Fruit fly (Drosophila melanogaster): Measurements from ENCODE around the gene CG32473.

Gene CG32473

dm6 chr3R:13298114-13298818 is 4.2 kb upstream of the CG32473 start, which contains the start of gene CG8774:
Gene CG8774, plus strand, starts transcription at chr3R:13298768.
- TF ChIP-seq kay (GFP tag; ENCODE audit: borderline replicate concordance) (peak; percentile 21), Clk (GFP tag; optimal IDR thresholded peaks at IDR 0.05) (no peak)

dm6 chr3R:13303126-13303525 is 678 bp downstream of the CG32473 start, which contains the start of gene CG43208:
Gene CG43208, plus strand, starts transcription at chr3R:13303426.
- TF ChIP-seq Mnt (GFP tag; optimal IDR thresholded peaks at IDR 0.05): no peak
- TF ChIP-seq cic (GFP tag; optimal IDR thresholded peaks at IDR 0.05): no peak
- no peak for TF ChIP-seq bab1 (GFP tag; optimal IDR thresholded peaks at IDR 0.05)
- TF ChIP-seq CG7045 (GFP tag; optimal IDR thresholded peaks at IDR 0.05): no peak
- no peak for TF ChIP-seq pad (GFP tag; optimal IDR thresholded peaks at IDR 0.05)
- no peak for TF ChIP-seq CG1620 (GFP tag; optimal IDR thresholded peaks at IDR 0.05)
- TF ChIP-seq CG14711 (tag; optimal IDR thresholded peaks at IDR 0.05): no peak
- no peak for TF ChIP-seq ovo (GFP tag; optimal IDR thresholded peaks at IDR 0.05)
- TF ChIP-seq Clk (GFP tag; optimal IDR thresholded peaks at IDR 0.05): no peak
- no peak for TF ChIP-seq tj (GFP tag; optimal IDR thresholded peaks at IDR 0.05)
- no peak for TF ChIP-seq toe (GFP tag; optimal IDR thresholded peaks at IDR 0.05)
- TF ChIP-seq CG11617 (GFP tag; optimal IDR thresholded peaks at IDR 0.05): no peak
- no peak for TF ChIP-seq CG33017 (tag; optimal IDR thresholded peaks at IDR 0.05)
- no peak for TF ChIP-seq CG5204 (GFP tag; optimal IDR thresholded peaks at IDR 0.05)
- TF ChIP-seq CG7101 (tag; optimal IDR thresholded peaks at IDR 0.05): no peak
- no peak for TF ChIP-seq Crg-1 (GFP tag; optimal IDR thresholded peaks at IDR 0.05)

- TF ChIP-seq bab1 (GFP tag; optimal IDR thresholded peaks at IDR 0.05): peak; percentile 37
- TF ChIP-seq Mnt (GFP tag; optimal IDR thresholded peaks at IDR 0.05): no peak
- peak; percentile 88 for TF ChIP-seq pad (GFP tag; optimal IDR thresholded peaks at IDR 0.05)
Observed at dm6 chr3R:13304512-13305069, 2.1 kb downstream of the CG32473 start.

- no peak for TF ChIP-seq CG33017 (tag; optimal IDR thresholded peaks at IDR 0.05)
- no peak for TF ChIP-seq Hr96 (GFP tag; optimal IDR thresholded peaks at IDR 0.05)
- no peak for TF ChIP-seq CG7045 (GFP tag; optimal IDR thresholded peaks at IDR 0.05)
- no peak for TF ChIP-seq pad (GFP tag; optimal IDR thresholded peaks at IDR 0.05)
- TF ChIP-seq toe (GFP tag; optimal IDR thresholded peaks at IDR 0.05): no peak
- no peak for TF ChIP-seq ovo (GFP tag; optimal IDR thresholded peaks at IDR 0.05)
- no peak for TF ChIP-seq tj (GFP tag; optimal IDR thresholded peaks at IDR 0.05)
Observed at dm6 chr3R:13305318-13305899, 3.0 kb downstream of the CG32473 start.

dm6 chr3R:13306595-13306994 is 4.1 kb downstream of the CG32473 start:
- TF ChIP-seq Hr96 (GFP tag; optimal IDR thresholded peaks at IDR 0.05): no peak
- TF ChIP-seq Mnt (GFP tag; optimal IDR thresholded peaks at IDR 0.05): no peak
- no peak for TF ChIP-seq cnc (optimal IDR thresholded peaks at IDR 0.05)
- TF ChIP-seq ovo (GFP tag; optimal IDR thresholded peaks at IDR 0.05): no peak
- TF ChIP-seq toe (GFP tag; optimal IDR thresholded peaks at IDR 0.05): no peak
- no peak for TF ChIP-seq CG12768 (GFP tag; optimal IDR thresholded peaks at IDR 0.05)
- TF ChIP-seq CG14711 (tag; optimal IDR thresholded peaks at IDR 0.05): no peak
- no peak for TF ChIP-seq CG11617 (GFP tag; optimal IDR thresholded peaks at IDR 0.05)
- no peak for TF ChIP-seq CG1620 (GFP tag; optimal IDR thresholded peaks at IDR 0.05)
- no peak for TF ChIP-seq CG33017 (tag; optimal IDR thresholded peaks at IDR 0.05)
- TF ChIP-seq bab1 (GFP tag; optimal IDR thresholded peaks at IDR 0.05): no peak
- no peak for TF ChIP-seq kay (GFP tag; ENCODE audit: borderline replicate concordance)
- TF ChIP-seq CG7045 (GFP tag; optimal IDR thresholded peaks at IDR 0.05): no peak
- TF ChIP-seq Crg-1 (GFP tag; optimal IDR thresholded peaks at IDR 0.05): no peak

- peak; percentile 42 to 66 for TF ChIP-seq cnc (optimal IDR thresholded peaks at IDR 0.05)
- peak; percentile 68 for TF ChIP-seq tj (GFP tag; optimal IDR thresholded peaks at IDR 0.05)
- TF ChIP-seq CG12768 (GFP tag; optimal IDR thresholded peaks at IDR 0.05): no peak
- no peak for TF ChIP-seq CG11617 (GFP tag; optimal IDR thresholded peaks at IDR 0.05)
- no peak for TF ChIP-seq CG33017 (tag; optimal IDR thresholded peaks at IDR 0.05)
- TF ChIP-seq CG7101 (tag; optimal IDR thresholded peaks at IDR 0.05): no peak
- peak; percentile 54 for TF ChIP-seq bab1 (GFP tag; optimal IDR thresholded peaks at IDR 0.05)
- no peak for TF ChIP-seq Crg-1 (GFP tag; optimal IDR thresholded peaks at IDR 0.05)
- no peak for TF ChIP-seq CG7045 (GFP tag; optimal IDR thresholded peaks at IDR 0.05)
- TF ChIP-seq CG14711 (tag; optimal IDR thresholded peaks at IDR 0.05): no peak
- no peak for TF ChIP-seq CG1620 (GFP tag; optimal IDR thresholded peaks at IDR 0.05)
- no peak for TF ChIP-seq ovo (GFP tag; optimal IDR thresholded peaks at IDR 0.05)
- TF ChIP-seq CG5204 (GFP tag; optimal IDR thresholded peaks at IDR 0.05): no peak
- TF ChIP-seq Mnt (GFP tag; optimal IDR thresholded peaks at IDR 0.05): no peak
- TF ChIP-seq pad (GFP tag; optimal IDR thresholded peaks at IDR 0.05): no peak
Observed at dm6 chr3R:13309133-13309711, 6.8 kb downstream of the CG32473 start.
